Fruit fly (Drosophila melanogaster): ENCODE measurements around the gene Rnmt.

DNA sequence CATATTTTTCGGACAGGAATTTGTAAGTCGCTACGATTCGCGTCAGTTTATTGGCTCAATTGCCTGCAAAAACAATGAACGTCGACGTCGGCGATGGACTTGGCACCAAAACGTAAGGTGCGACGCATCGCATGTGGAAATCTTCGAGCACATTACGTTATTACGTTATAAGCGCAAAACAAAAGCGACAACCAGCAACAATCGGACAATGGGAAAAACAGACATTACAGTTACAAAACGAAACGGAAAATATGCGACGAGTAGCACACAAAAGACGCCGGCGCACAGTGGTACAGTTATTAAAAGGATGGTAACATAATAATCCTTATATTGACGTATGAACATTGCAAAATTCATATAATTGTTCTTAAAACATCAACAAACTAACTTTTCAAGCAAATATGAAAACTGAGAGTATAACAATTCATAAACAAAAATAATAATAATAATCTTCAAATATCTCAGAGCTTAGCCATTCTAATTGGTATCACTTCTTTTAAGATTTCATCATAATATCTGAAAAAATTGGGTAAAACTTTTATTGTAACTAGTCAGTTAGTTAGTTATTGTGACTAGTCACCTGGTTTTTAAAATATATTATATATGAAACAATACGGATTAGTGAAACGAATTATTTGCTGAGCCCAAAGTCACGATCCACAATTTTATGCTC lies 14.8 kb upstream of the Rnmt start:
- peak; percentile 73 for TF ChIP-seq CG15710 (tag; optimal IDR thresholded peaks at IDR 0.05)
- TF ChIP-seq CG13204 (GFP tag; optimal IDR thresholded peaks at IDR 0.05) = no peak
- no peak for TF ChIP-seq CG10348 (GFP tag; IDR thresholded peaks at IDR 0.05)
- TF ChIP-seq CG34367 (tag; optimal IDR thresholded peaks at IDR 0.05) = peak; percentile 47
- TF ChIP-seq Pif1B (GFP tag; optimal IDR thresholded peaks at IDR 0.05) = peak; percentile 15

Data from whole organism, pupa.